Worm (Caenorhabditis elegans) whole organism, L3 larva: ENCODE results near the gene F46F5.10.

Experiments
- R02D3.7 ChIP-seq: fragments of 150-350 bp; optimal IDR thresholded peaks from 2 replicates; lab custom pipeline; 2014; ENCODE audit warnings: missing biosample characterization, missing genetic modification characterization
- ama-1 ChIP-seq: fragments of 150-350 bp; optimal IDR thresholded peaks from 2 replicates; lab custom pipeline; 2018
- ceh-28 ChIP-seq: fragments of 150-350 bp; optimal IDR thresholded peaks from 2 replicates; lab custom pipeline; 2014; ENCODE audit warnings: missing biosample characterization, missing genetic modification reagents, missing genetic modification characterization
- ceh-82 ChIP-seq: fragments of 150-350 bp; optimal IDR thresholded peaks from 2 replicates; lab custom pipeline; 2014; ENCODE audit warnings: missing biosample characterization, missing genetic modification characterization
- ceh-9 ChIP-seq: sonication (generic microtip); optimal IDR thresholded peaks from 2 replicates; lab custom pipeline; 2018; ENCODE audit warnings: missing biosample characterization, missing genetic modification characterization
- daf-12 ChIP-seq: fragments of 150-350 bp; optimal IDR thresholded peaks from 2 replicates; lab custom pipeline; 2014; ENCODE audit warnings: missing biosample characterization, missing genetic modification reagents, missing genetic modification characterization
- egl-27 ChIP-seq: sonication (generic microtip); optimal IDR thresholded peaks from 4 replicates; lab custom pipeline; 2017; ENCODE audit warnings: missing biosample characterization, missing genetic modification reagents, missing genetic modification characterization
- egl-5 ChIP-seq: fragments of 150-350 bp; optimal IDR thresholded peaks from 2 replicates; lab custom pipeline; 2017; ENCODE audit warnings: missing biosample characterization, missing genetic modification reagents, missing genetic modification characterization, inconsistent platforms
- elt-1 ChIP-seq: fragments of 150-350 bp; optimal IDR thresholded peaks from 2 replicates; lab custom pipeline; 2014; ENCODE audit warnings: missing biosample characterization, missing genetic modification characterization
- elt-2 ChIP-seq: sonication (generic microtip); optimal IDR thresholded peaks from 2 replicates; lab custom pipeline; 2016; ENCODE audit warnings: missing genetic modification reagents, mild to moderate bottlenecking, missing genetic modification characterization, missing compliant biosample characterization
- fkh-10 ChIP-seq: sonication (generic microtip); optimal IDR thresholded peaks from 2 replicates; lab custom pipeline; 2017; ENCODE audit warnings: missing biosample characterization, missing genetic modification reagents, missing genetic modification characterization
- fkh-2 ChIP-seq: fragments of 150-350 bp; optimal IDR thresholded peaks from 2 replicates; lab custom pipeline; 2014; ENCODE audit warnings: missing biosample characterization, missing genetic modification reagents, missing genetic modification characterization
- hmg-11 ChIP-seq: sonication (generic microtip); optimal IDR thresholded peaks from 2 replicates; lab custom pipeline; 2016; ENCODE audit warnings: missing genetic modification characterization, missing compliant biosample characterization
- lin-15B ChIP-seq: fragments of 150-350 bp; optimal IDR thresholded peaks from 2 replicates; lab custom pipeline; 2014; ENCODE audit warnings: missing biosample characterization, missing genetic modification characterization
- lin-39 ChIP-seq: fragments of 150-350 bp; optimal IDR thresholded peaks from 2 replicates; lab custom pipeline; 2018; ENCODE audit warnings: missing biosample characterization, missing genetic modification reagents, missing genetic modification characterization
- lsy-12 ChIP-seq: sonication (generic microtip); optimal IDR thresholded peaks from 2 replicates; lab custom pipeline; 2016; ENCODE audit warnings: mild to moderate bottlenecking, missing genetic modification characterization, missing compliant biosample characterization
- mdl-1 ChIP-seq: fragments of 150-350 bp; optimal IDR thresholded peaks from 2 replicates; lab custom pipeline; 2014; ENCODE audit warnings: missing biosample characterization, missing genetic modification characterization
- mml-1 ChIP-seq: fragments of 150-350 bp; sonication (generic microtip); optimal IDR thresholded peaks from 3 replicates; lab custom pipeline; 2014; ENCODE audit warnings: missing biosample characterization, missing genetic modification characterization
- nfya-1 ChIP-seq: sonication (generic microtip); optimal IDR thresholded peaks from 2 replicates; lab custom pipeline; 2017; ENCODE audit warnings: missing genetic modification characterization, mild to moderate bottlenecking, missing compliant biosample characterization, antibody characterized with exemption, moderate library complexity; ENCODE audit not compliant: insufficient read depth
- nhr-11 ChIP-seq: fragments of 150-350 bp; optimal IDR thresholded peaks from 2 replicates; lab custom pipeline; 2014; ENCODE audit warnings: missing biosample characterization, missing genetic modification characterization
- nhr-12 ChIP-seq: fragments of 150-350 bp; optimal IDR thresholded peaks from 2 replicates; lab custom pipeline; 2014; ENCODE audit warnings: missing biosample characterization, missing genetic modification characterization
- nhr-23 ChIP-seq: fragments of 150-350 bp; optimal IDR thresholded peaks from 2 replicates; lab custom pipeline; 2014; ENCODE audit warnings: missing biosample characterization, missing genetic modification reagents, missing genetic modification characterization
- nhr-237 ChIP-seq: fragments of 150-350 bp; optimal IDR thresholded peaks from 2 replicates; lab custom pipeline; 2014; ENCODE audit warnings: missing biosample characterization, missing genetic modification characterization
- nhr-25 ChIP-seq: sonication (generic microtip); optimal IDR thresholded peaks from 2 replicates; lab custom pipeline; 2017; ENCODE audit warnings: missing biosample characterization, missing genetic modification characterization
- nhr-28 ChIP-seq: fragments of 150-350 bp; optimal IDR thresholded peaks from 2 replicates; lab custom pipeline; 2014; ENCODE audit warnings: missing biosample characterization, missing genetic modification characterization
- nhr-43 ChIP-seq: sonication (generic microtip); optimal IDR thresholded peaks from 2 replicates; lab custom pipeline; 2016; ENCODE audit warnings: mild to moderate bottlenecking, missing genetic modification characterization, missing compliant biosample characterization; ENCODE audit not compliant: poor library complexity, severe bottlenecking
- nhr-67 ChIP-seq: fragments of 150-350 bp; optimal IDR thresholded peaks from 2 replicates; lab custom pipeline; 2014; ENCODE audit warnings: missing biosample characterization, missing genetic modification characterization
- nhr-76 ChIP-seq: fragments of 150-350 bp; sonication (generic microtip); optimal IDR thresholded peaks from 5 replicates; lab custom pipeline; 2014; ENCODE audit warnings: missing biosample characterization, missing genetic modification characterization
- nhr-77 ChIP-seq: fragments of 150-350 bp; optimal IDR thresholded peaks from 2 replicates; lab custom pipeline; 2014; ENCODE audit warnings: missing biosample characterization, missing genetic modification characterization
- pha-4 ChIP-seq: fragments of 150-350 bp; optimal IDR thresholded peaks from 2 replicates; lab custom pipeline; 2014; ENCODE audit warnings: missing biosample characterization, missing genetic modification reagents, missing genetic modification characterization
- sea-2 ChIP-seq: fragments of 150-350 bp; sonication (generic microtip); optimal IDR thresholded peaks from 4 replicates; lab custom pipeline; 2014; ENCODE audit warnings: missing biosample characterization, missing genetic modification reagents, missing genetic modification characterization
- snpc-4 ChIP-seq: fragments of 150-350 bp; optimal IDR thresholded peaks from 2 replicates; lab custom pipeline; 2014; ENCODE audit warnings: missing biosample characterization, missing genetic modification characterization
- tbx-2 ChIP-seq: sonication (generic microtip); optimal IDR thresholded peaks from 2 replicates; lab custom pipeline; 2016; ENCODE audit warnings: mild to moderate bottlenecking, missing genetic modification characterization, missing compliant biosample characterization
- unc-39 ChIP-seq: sonication (generic microtip); optimal IDR thresholded peaks from 4 replicates; lab custom pipeline; 2017; ENCODE audit warnings: missing biosample characterization, missing genetic modification characterization
- unc-62 ChIP-seq: fragments of 150-350 bp; sonication (generic microtip); optimal IDR thresholded peaks from 4 replicates; lab custom pipeline; 2014; ENCODE audit warnings: missing biosample characterization, missing genetic modification reagents, missing genetic modification characterization
- zag-1 ChIP-seq: fragments of 150-350 bp; optimal IDR thresholded peaks from 2 replicates; lab custom pipeline; 2014; ENCODE audit warnings: missing biosample characterization, missing genetic modification characterization
- ztf-4 ChIP-seq: fragments of 150-350 bp; optimal IDR thresholded peaks from 2 replicates; lab custom pipeline; 2014; ENCODE audit warnings: missing biosample characterization, missing genetic modification characterization

Gene F46F5.10

ce11 chrII:788139-788538 is 35.5 kb upstream of the F46F5.10 start, which contains the start of gene F46F5.15:
Gene F46F5.15, plus strand, starts transcription at chrII:788439.
- TF ChIP-seq lin-15B, result no peak
- TF ChIP-seq, all 47 proteins: peak for 0

- TF ChIP-seq unc-62 (GFP tag; lab: Kevin White, UChicago) (no peak), ztf-4 (tag; lab: Kevin White, UChicago) (no peak), nhr-11 (no peak), mml-1 (tag; lab: Kevin White, UChicago) (no peak), nfya-1 (no peak), egl-5 (tag; lab: Kevin White, UChicago) (no peak), nhr-77 (no peak), nhr-23 (no peak), lsy-12 (tag; lab: Kevin White, UChicago) (no peak), ceh-28 (no peak), elt-2 (tag; lab: Kevin White, UChicago) (no peak), fkh-10 (GFP tag; lab: Kevin White, UChicago) (no peak), nhr-12 (no peak), sea-2 (GFP tag; lab: Kevin White, UChicago) (no peak), nhr-28 (no peak), lin-15B (no peak), zag-1 (tag; lab: Kevin White, UChicago) (no peak)
Observed at ce11 chrII:791828-792227, 31.8 kb upstream of the F46F5.10 start, which contains the start of gene F46F5.1. Gene F46F5.1, minus strand, starts transcription at chrII:791928.

- no peak for TF ChIP-seq mml-1 (tag; lab: Kevin White, UChicago)
- TF ChIP-seq elt-1 (tag; lab: Kevin White, UChicago), result no peak
- no peak for TF ChIP-seq mdl-1 (tag; lab: Kevin White, UChicago)
- TF ChIP-seq snpc-4 (tag; lab: Kevin White, UChicago), result no peak
- TF ChIP-seq nhr-237 (tag; lab: Kevin White, UChicago), result no peak
- no peak for TF ChIP-seq zag-1 (tag; lab: Kevin White, UChicago)
- no peak for TF ChIP-seq pha-4 (tag; lab: Kevin White, UChicago)
- TF ChIP-seq nhr-12, result no peak
- TF ChIP-seq ceh-28, result no peak
- no peak for TF ChIP-seq nhr-25 (tag; lab: Kevin White, UChicago)
- no peak for TF ChIP-seq nhr-28
- TF ChIP-seq ceh-9 (tag; lab: Kevin White, UChicago), result no peak
- no peak for TF ChIP-seq ama-1 (lab: Kevin White, UChicago)
- TF ChIP-seq ztf-4 (tag; lab: Kevin White, UChicago), result no peak
- no peak for TF ChIP-seq nhr-67 (tag; lab: Kevin White, UChicago)
- no peak for TF ChIP-seq R02D3.7
Observed at ce11 chrII:796916-797315, 26.7 kb upstream of the F46F5.10 start.

- TF ChIP-seq nfya-1 (no peak), elt-2 (tag; lab: Kevin White, UChicago) (no peak), ama-1 (lab: Kevin White, UChicago) (no peak), lsy-12 (tag; lab: Kevin White, UChicago) (no peak), ceh-9 (tag; lab: Kevin White, UChicago) (no peak), egl-27 (tag; lab: Kevin White, UChicago) (no peak), nhr-76 (no peak), nhr-77 (no peak)
Observed at ce11 chrII:797445-797844, 26.2 kb upstream of the F46F5.10 start.

ce11 chrII:799700-800099 is 23.9 kb upstream of the F46F5.10 start, which contains the start of gene F46F5.14:
Gene F46F5.14, plus strand, starts transcription at chrII:800000.
- TF ChIP-seq ceh-28 (no peak), elt-1 (tag; lab: Kevin White, UChicago) (no peak), egl-5 (tag; lab: Kevin White, UChicago) (no peak), nhr-28 (no peak), hmg-11 (tag; lab: Kevin White, UChicago) (no peak), lin-39 (no peak), ceh-82 (tag; lab: Kevin White, UChicago) (no peak), fkh-2 (no peak), nhr-67 (tag; lab: Kevin White, UChicago) (no peak), unc-62 (GFP tag; lab: Kevin White, UChicago) (no peak), daf-12 (tag; lab: Kevin White, UChicago) (no peak), nhr-12 (no peak), nhr-23 (no peak), unc-39 (tag; lab: Kevin White, UChicago) (no peak), nhr-11 (no peak), nhr-25 (tag; lab: Kevin White, UChicago) (no peak), nhr-43 (no peak), tbx-2 (no peak)
